Worm (Caenorhabditis elegans) whole organism, L1 larva: ENCODE data around the gene nas-4.

Source experiments
- C04F5.9 ChIP-seq: sonication (generic microtip); optimal IDR thresholded peaks from 2 replicates; lab custom pipeline; 2016; ENCODE audit warnings: missing genetic modification characterization, missing compliant biosample characterization
- C16A3.4 ChIP-seq: fragments of 150-350 bp; optimal IDR thresholded peaks from 2 replicates; lab custom pipeline; 2014; ENCODE audit warnings: missing biosample characterization, missing genetic modification characterization
- C34B4.2 ChIP-seq: sonication (generic microtip); optimal IDR thresholded peaks from 2 replicates; lab custom pipeline; 2017; ENCODE audit warnings: mild to moderate bottlenecking, missing genetic modification characterization, missing compliant biosample characterization
- F16B12.6 ChIP-seq: fragments of 150-350 bp; optimal IDR thresholded peaks from 2 replicates; lab custom pipeline; 2014; ENCODE audit warnings: missing biosample characterization, missing genetic modification characterization
- ama-1 ChIP-seq: fragments of 150-350 bp; optimal IDR thresholded peaks from 2 replicates; lab custom pipeline; 2014
- ceh-88 ChIP-seq: fragments of 200-800 bp; sonication (Bioruptor generic); IDR thresholded peaks from 2 replicates; pipeline ENCODE4 v1.3.6; 2022; ENCODE audit warnings: missing genetic modification characterization, missing compliant biosample characterization
- ces-1 ChIP-seq: fragments of 150-350 bp; optimal IDR thresholded peaks from 2 replicates; lab custom pipeline; 2014; ENCODE audit warnings: missing biosample characterization, missing genetic modification reagents, missing genetic modification characterization
- efl-1 ChIP-seq, 4 experiments: fragments of 150-350 bp; optimal IDR thresholded peaks in 3 of 4; peaks in 1 of 4; 1 replicate in 1 of 4; 2 replicates in 3 of 4; lab custom pipeline; 2014; ENCODE audit warnings: missing biosample characterization in 2 of 4, missing genetic modification characterization in 2 of 4, missing genetic modification reagents in 2 of 4
- efl-3 ChIP-seq: fragments of 200-800 bp; sonication (Bioruptor generic); optimal IDR thresholded peaks from 2 replicates; lab custom pipeline; 2018; ENCODE audit warnings: mild to moderate bottlenecking, missing genetic modification characterization, missing compliant biosample characterization
- egl-13 ChIP-seq: sonication (generic microtip); optimal IDR thresholded peaks from 2 replicates; lab custom pipeline; 2016; ENCODE audit warnings: missing genotype, missing genetic modification reagents, missing genetic modification characterization, missing compliant biosample characterization
- egl-27 ChIP-seq, 2 experiments: fragments of 150-350 bp in 1 of 2; sonication (generic microtip); optimal IDR thresholded peaks; 3 replicates each; lab custom pipeline; 2017 to 2018; ENCODE audit warnings: missing biosample characterization in 2 of 2, missing genetic modification characterization in 2 of 2, missing genetic modification reagents in 2 of 2
- elt-2 ChIP-seq: sonication (generic microtip); optimal IDR thresholded peaks from 2 replicates; lab custom pipeline; 2016; ENCODE audit warnings: missing genetic modification characterization, mild to moderate bottlenecking, inconsistent platforms, missing compliant biosample characterization, missing genetic modification reagents
- ets-5 ChIP-seq: fragments of 200-800 bp; sonication (Bioruptor generic); IDR thresholded peaks from 2 replicates; pipeline ENCODE4 v1.3.6; 2022; ENCODE audit warnings: missing genetic modification characterization, missing compliant biosample characterization
- grh-1 ChIP-seq: fragments of 200-800 bp; sonication (Bioruptor generic); IDR thresholded peaks from 2 replicates; pipeline ENCODE4 v1.3.6; 2022; ENCODE audit warnings: missing genetic modification reagents, missing genetic modification characterization, missing compliant biosample characterization
- hlh-4 ChIP-seq: sonication (generic microtip); optimal IDR thresholded peaks from 2 replicates; lab custom pipeline; 2016; ENCODE audit warnings: mild to moderate bottlenecking, missing genetic modification characterization, missing compliant biosample characterization
- hpl-2 ChIP-seq: fragments of 150-350 bp; optimal IDR thresholded peaks from 2 replicates; lab custom pipeline; 2014; ENCODE audit warnings: missing biosample characterization, missing genetic modification reagents, missing genetic modification characterization
- isw-1 ChIP-seq: fragments of 200-800 bp; sonication (Bioruptor generic); IDR thresholded peaks from 2 replicates; pipeline ENCODE4 v1.3.6; 2022; ENCODE audit warnings: missing genetic modification characterization, missing compliant biosample characterization
- jun-1 ChIP-seq: fragments of 150-350 bp; optimal IDR thresholded peaks from 2 replicates; lab custom pipeline; 2014; ENCODE audit warnings: missing biosample characterization, missing genetic modification reagents, missing genetic modification characterization
- lin-14 ChIP-seq: fragments of 200-800 bp; sonication (Bioruptor generic); optimal IDR thresholded peaks from 2 replicates; lab custom pipeline; 2018; ENCODE audit warnings: mild to moderate bottlenecking, missing genetic modification characterization, moderate library complexity, missing compliant biosample characterization
- lin-35 ChIP-seq, 2 experiments: fragments of 150-350 bp; optimal IDR thresholded peaks; 2 replicates each; lab custom pipeline; 2014; ENCODE audit warnings: missing biosample characterization in 2 of 2, missing genetic modification characterization in 2 of 2, missing genetic modification reagents in 2 of 2
- lin-39 ChIP-seq: fragments of 150-350 bp; optimal IDR thresholded peaks from 2 replicates; lab custom pipeline; 2014; ENCODE audit warnings: missing biosample characterization, missing genetic modification reagents, missing genetic modification characterization
- lsy-2 ChIP-seq, 2 experiments: fragments of 150-350 bp; optimal IDR thresholded peaks; 2 replicates each; lab custom pipeline; 2014; ENCODE audit warnings: missing biosample characterization in 2 of 2, missing genetic modification characterization in 2 of 2
- mab-9 ChIP-seq: fragments of 200-800 bp; sonication (Bioruptor generic); IDR thresholded peaks from 2 replicates; pipeline ENCODE4 v1.3.6; 2022; ENCODE audit warnings: missing genetic modification reagents, missing genetic modification characterization, missing compliant biosample characterization
- mdl-1 ChIP-seq, 2 experiments: fragments of 150-350 bp; optimal IDR thresholded peaks; 2 replicates each; lab custom pipeline; 2014 to 2017; ENCODE audit warnings: missing biosample characterization in 2 of 2, missing genetic modification characterization in 2 of 2, inconsistent platforms in 1 of 2
- mef-2 ChIP-seq: fragments of 150-350 bp; optimal IDR thresholded peaks from 2 replicates; lab custom pipeline; 2014; ENCODE audit warnings: missing biosample characterization, missing genetic modification characterization
- mep-1 ChIP-seq: fragments of 150-350 bp; optimal IDR thresholded peaks from 2 replicates; lab custom pipeline; 2014; ENCODE audit warnings: missing biosample characterization, missing genetic modification characterization
- nhr-11 ChIP-seq: fragments of 150-350 bp; optimal IDR thresholded peaks from 2 replicates; lab custom pipeline; 2014; ENCODE audit warnings: missing biosample characterization, missing genetic modification characterization
- nhr-20 ChIP-seq: sonication (generic microtip); optimal IDR thresholded peaks from 2 replicates; lab custom pipeline; 2016; ENCODE audit warnings: mild to moderate bottlenecking, missing genetic modification characterization, missing compliant biosample characterization
- nhr-237 ChIP-seq: fragments of 150-350 bp; optimal IDR thresholded peaks from 2 replicates; lab custom pipeline; 2014; ENCODE audit warnings: missing biosample characterization, missing genetic modification characterization
- nhr-28 ChIP-seq: fragments of 150-350 bp; optimal IDR thresholded peaks from 2 replicates; lab custom pipeline; 2014; ENCODE audit warnings: missing biosample characterization, missing genetic modification characterization
- nhr-47 ChIP-seq: sonication (generic microtip); optimal IDR thresholded peaks from 2 replicates; lab custom pipeline; 2016; ENCODE audit warnings: mild to moderate bottlenecking, missing genetic modification characterization, moderate library complexity, missing compliant biosample characterization
- nhr-77 ChIP-seq: fragments of 150-350 bp; optimal IDR thresholded peaks from 2 replicates; lab custom pipeline; 2014; ENCODE audit warnings: missing biosample characterization, missing genetic modification characterization
- nhr-84 ChIP-seq: sonication (generic microtip); optimal IDR thresholded peaks from 2 replicates; lab custom pipeline; 2017; ENCODE audit warnings: missing biosample characterization, missing genetic modification characterization
- nhr-90 ChIP-seq: sonication (generic microtip); optimal IDR thresholded peaks from 2 replicates; lab custom pipeline; 2016; ENCODE audit warnings: mild to moderate bottlenecking, missing genetic modification characterization, missing compliant biosample characterization; ENCODE audit not compliant: poor library complexity
- pax-3 ChIP-seq: fragments of 200-800 bp; sonication (Bioruptor generic); optimal IDR thresholded peaks from 2 replicates; lab custom pipeline; 2018; ENCODE audit warnings: mild to moderate bottlenecking, missing genetic modification characterization, moderate library complexity, missing compliant biosample characterization
- pqm-1 ChIP-seq: sonication (generic microtip); optimal IDR thresholded peaks from 3 replicates; lab custom pipeline; 2017; ENCODE audit warnings: missing biosample characterization, missing genetic modification characterization
- sox-4 ChIP-seq: sonication (generic microtip); optimal IDR thresholded peaks from 2 replicates; lab custom pipeline; 2016; ENCODE audit warnings: missing genetic modification characterization, missing compliant biosample characterization
- sptf-1 ChIP-seq: fragments of 150-350 bp; optimal IDR thresholded peaks from 2 replicates; lab custom pipeline; 2014; ENCODE audit warnings: missing biosample characterization, missing genetic modification characterization
- tlp-1 ChIP-seq: fragments of 150-350 bp; optimal IDR thresholded peaks from 2 replicates; lab custom pipeline; 2014; ENCODE audit warnings: missing biosample characterization, missing genetic modification characterization
- unc-30 ChIP-seq: sonication (generic microtip); optimal IDR thresholded peaks from 2 replicates; lab custom pipeline; 2017; ENCODE audit warnings: missing biosample characterization, missing genetic modification characterization
- unc-98 ChIP-seq: fragments of 200-800 bp; sonication (Bioruptor generic); IDR thresholded peaks from 2 replicates; pipeline ENCODE4 v1.3.6; 2022; ENCODE audit warnings: missing genetic modification characterization, missing compliant biosample characterization
- vab-15 ChIP-seq: sonication (generic microtip); optimal IDR thresholded peaks from 2 replicates; lab custom pipeline; 2017; ENCODE audit warnings: missing genotype, mild to moderate bottlenecking, missing genetic modification characterization, missing compliant biosample characterization
- xbp-1 ChIP-seq: sonication (generic microtip); optimal IDR thresholded peaks from 2 replicates; lab custom pipeline; 2016; ENCODE audit warnings: missing genetic modification characterization, missing compliant biosample characterization
- zag-1 ChIP-seq: fragments of 150-350 bp; optimal IDR thresholded peaks from 2 replicates; lab custom pipeline; 2014; ENCODE audit warnings: missing biosample characterization, missing genetic modification characterization
- ztf-4 ChIP-seq: fragments of 150-350 bp; optimal IDR thresholded peaks from 2 replicates; lab custom pipeline; 2014; ENCODE audit warnings: missing biosample characterization, missing genetic modification characterization

nas-4 gene

ce11 chrIII:6452683-6453082 lies 37.2 kb upstream of the nas-4 start (continued):
- TF ChIP-seq isw-1 (GFP tag; lab: Robert Waterston, UW) (no peak), egl-27 (tag; optimal IDR thresholded peaks at IDR 0.05; lab: Kevin White, UChicago) (no peak), jun-1 (tag; lab: Kevin White, UChicago) (no peak), unc-30 (tag; lab: Kevin White, UChicago) (no peak), mdl-1 (tag; optimal IDR thresholded peaks at IDR 0.05; lab: Kevin White, UChicago) (no peak), nhr-11 (tag; lab: Kevin White, UChicago) (no peak), tlp-1 (tag; lab: Kevin White, UChicago) (no peak), pqm-1 (tag; lab: Kevin White, UChicago) (no peak), nhr-90 (tag; lab: Kevin White, UChicago) (no peak), ets-5 (no peak), vab-15 (tag; lab: Kevin White, UChicago) (no peak), lin-14 (peak; percentile 16), nhr-237 (no peak), nhr-28 (tag; lab: Kevin White, UChicago) (no peak), efl-3 (GFP tag; lab: Kevin White, UChicago) (no peak)
- TF ChIP-seq, all 84 proteins: peak for 7

ce11 chrIII:6452278-6452677 lies 36.8 kb upstream of the nas-4 start, which contains the start of gene set-1:
set-1 (minus strand) TSS chrIII:6452378.
- TF ChIP-seq lin-35 (GFP tag; optimal IDR thresholded peaks at IDR 0.05; lab: Kevin White, UChicago) (no peak), sptf-1 (no peak), F16B12.6 (tag; lab: Kevin White, UChicago) (no peak), mef-2 (tag; lab: Kevin White, UChicago) (no peak), isw-1 (GFP tag; lab: Robert Waterston, UW) (no peak), mep-1 (tag; lab: Kevin White, UChicago) (no peak), C16A3.4 (tag; lab: Kevin White, UChicago) (no peak), ceh-88 (GFP tag; lab: Robert Waterston, UW) (no peak), C04F5.9 (no peak), nhr-77 (tag; lab: Kevin White, UChicago) (no peak), unc-98 (no peak), pax-3 (tag; lab: Kevin White, UChicago) (no peak), hlh-4 (tag; lab: Kevin White, UChicago) (no peak)

ce11 chrIII:6450596-6450995 lies 35.1 kb upstream of the nas-4 start, which contains the start of gene T26A5.6:
T26A5.6 (minus strand) TSS chrIII:6450696.
- TF ChIP-seq pax-3 (tag; lab: Kevin White, UChicago) = no peak
- no peak for TF ChIP-seq grh-1
- no peak for TF ChIP-seq lin-35 (GFP tag; optimal IDR thresholded peaks at IDR 0.05; lab: Kevin White, UChicago)
- TF ChIP-seq mef-2 (tag; lab: Kevin White, UChicago) = no peak
- TF ChIP-seq nhr-20 (tag; lab: Kevin White, UChicago) = no peak
- TF ChIP-seq zag-1 (tag; lab: Kevin White, UChicago) = no peak
- no peak for TF ChIP-seq elt-2
- TF ChIP-seq F16B12.6 (tag; lab: Kevin White, UChicago) = no peak
- no peak for TF ChIP-seq mab-9 (GFP tag; lab: Robert Waterston, UW)
- TF ChIP-seq egl-13 (tag; lab: Kevin White, UChicago) = no peak
- no peak for TF ChIP-seq efl-3 (GFP tag; lab: Kevin White, UChicago)
- TF ChIP-seq mep-1 (tag; lab: Kevin White, UChicago) = no peak
- TF ChIP-seq, all 84 proteins: peak for 0

ce11 chrIII:6449854-6450253 lies 34.4 kb upstream of the nas-4 start:
- TF ChIP-seq efl-1 (optimal IDR thresholded peaks at IDR 0.05; lab: Kevin White, UChicago) (no peak), efl-1 (GFP tag; optimal IDR thresholded peaks at IDR 0.05 in 1 of 2; lab: Kevin White, UChicago) (peak in 1 of 2 experiments; percentile 12), ama-1 (lab: Kevin White, UChicago) (no peak)

- TF ChIP-seq efl-1 (optimal IDR thresholded peaks at IDR 0.05; lab: Kevin White, UChicago) = peak in 1 of 2 experiments; percentile 1
- TF ChIP-seq efl-1 (GFP tag; optimal IDR thresholded peaks at IDR 0.05 in 1 of 2; lab: Kevin White, UChicago) = no peak
- TF ChIP-seq isw-1 (GFP tag; lab: Robert Waterston, UW) = no peak
- no peak for TF ChIP-seq pax-3 (tag; lab: Kevin White, UChicago)
- TF ChIP-seq xbp-1 (tag; lab: Kevin White, UChicago) = no peak
- TF ChIP-seq nhr-237 = no peak
- TF ChIP-seq lsy-2 (tag; optimal IDR thresholded peaks at IDR 0.05; lab: Kevin White, UChicago) = peak in 1 of 2 experiments; percentile 32
- TF ChIP-seq vab-15 (tag; lab: Kevin White, UChicago) = no peak
- peak; percentile 34 for TF ChIP-seq nhr-11 (tag; lab: Kevin White, UChicago)
- no peak for TF ChIP-seq egl-27 (tag; optimal IDR thresholded peaks at IDR 0.05; lab: Kevin White, UChicago)
- no peak for TF ChIP-seq lin-39 (tag; lab: Kevin White, UChicago)
- TF ChIP-seq ces-1 = no peak
- no peak for TF ChIP-seq nhr-47 (tag; lab: Kevin White, UChicago)
- TF ChIP-seq C34B4.2 (tag; lab: Kevin White, UChicago) = no peak
- no peak for TF ChIP-seq nhr-84
- TF ChIP-seq C04F5.9 = no peak
- TF ChIP-seq hpl-2 (GFP tag; lab: Kevin White, UChicago) = no peak
- peak; percentile 62 for TF ChIP-seq ztf-4 (tag; lab: Kevin White, UChicago)
- TF ChIP-seq sox-4 (tag; lab: Kevin White, UChicago) = no peak
Measured at ce11 chrIII:6447521-6447920, 32.1 kb upstream of the nas-4 start.
